Worm (Caenorhabditis elegans) whole organism, L4/young adult: ENCODE results near the gene E02A10.4.

Experiments used
- W03F9.2 ChIP-seq: fragments of 150-350 bp; optimal IDR thresholded peaks from 2 replicates; lab custom pipeline; 2014; ENCODE audit warnings: missing biosample characterization, missing genetic modification characterization
- dao-5 ChIP-seq: sonication (generic microtip); optimal IDR thresholded peaks from 2 replicates; lab custom pipeline; 2016; ENCODE audit warnings: missing genotype, missing genetic modification characterization, moderate library complexity, missing compliant biosample characterization
- him-1 ChIP-seq: sonication (generic microtip); optimal IDR thresholded peaks from 2 replicates; lab custom pipeline; 2016; ENCODE audit warnings: missing genotype, missing genetic modification reagents, missing genetic modification characterization, missing compliant biosample characterization

ce11 chrV:12537505-12537904 is 30.2 kb downstream of the E02A10.4 start:
- TF ChIP-seq W03F9.2 (tag; lab: Kevin White, UChicago) (no peak), dao-5 (tag; lab: Kevin White, UChicago) (no peak), him-1 (tag; lab: Kevin White, UChicago) (no peak)
